Fruit fly (Drosophila melanogaster): Measurements from ENCODE around the gene CG6650.

- TF ChIP-seq Hr96 (GFP tag; optimal IDR thresholded peaks at IDR 0.05) (no peak), ovo (GFP tag; optimal IDR thresholded peaks at IDR 0.05) (no peak), pad (GFP tag; optimal IDR thresholded peaks at IDR 0.05) (peak; percentile 65)
Observed at dm6 chr3L:14004041-14004407, 27.2 kb upstream of the CG6650 start.
